Fruit fly (Drosophila melanogaster) whole organism, embryonic: ENCODE data around the gene mei-218.

Experiments
- Aef1 ChIP-seq: fragments of 200-800 bp; sonication (Bioruptor generic); IDR thresholded peaks from 3 replicates; pipeline ENCODE4 v1.3.6; 2022; ENCODE audit warnings: missing biosample characterization, missing genetic modification characterization
- CG11695 ChIP-seq: fragments of 200-800 bp; sonication (Bioruptor generic); IDR thresholded peaks from 3 replicates; pipeline ENCODE4 v1.3.6; 2022; ENCODE audit warnings: missing biosample characterization, missing genetic modification characterization
- CG12659 ChIP-seq: fragments of 200-800 bp; sonication (Bioruptor generic); optimal IDR thresholded peaks from 3 replicates; lab custom pipeline; 2017; ENCODE audit warnings: mild to moderate bottlenecking, missing biosample characterization, missing genetic modification reagents, missing genetic modification characterization
- CG13424 ChIP-seq: fragments of 200-800 bp; sonication (Bioruptor generic); optimal IDR thresholded peaks from 2 replicates; lab custom pipeline; 2019; ENCODE audit warnings: missing biosample characterization, mild to moderate bottlenecking, missing genetic modification characterization, moderate library complexity
- CG13775 ChIP-seq: fragments of 200-800 bp; sonication (Bioruptor generic); optimal IDR thresholded peaks from 3 replicates; lab custom pipeline; 2017; ENCODE audit warnings: missing biosample characterization, mild to moderate bottlenecking, missing genetic modification characterization
- CG14965 ChIP-seq: fragments of 200-800 bp; sonication (Bioruptor generic); optimal IDR thresholded peaks from 2 replicates; lab custom pipeline; 2016; ENCODE audit warnings: missing biosample characterization, missing genetic modification characterization, borderline replicate concordance
- CG1603 ChIP-seq: fragments of 200-800 bp; sonication (Bioruptor generic); optimal IDR thresholded peaks from 2 replicates; lab custom pipeline; 2019; ENCODE audit warnings: missing biosample characterization, mild to moderate bottlenecking, missing genetic modification characterization, moderate library complexity
- CG1792 ChIP-seq: fragments of 200-800 bp; sonication (Bioruptor generic); optimal IDR thresholded peaks from 2 replicates; lab custom pipeline; 2016; ENCODE audit warnings: missing biosample characterization, missing genetic modification characterization
- CG3847 ChIP-seq: fragments of 200-800 bp; sonication (Bioruptor generic); IDR thresholded peaks from 2 replicates; pipeline ENCODE4 v1.3.6; 2022; ENCODE audit warnings: missing biosample characterization, missing genetic modification characterization
- CG3995 ChIP-seq: fragments of 200-800 bp; sonication (Bioruptor generic); optimal IDR thresholded peaks from 3 replicates; lab custom pipeline; 2016; ENCODE audit warnings: missing biosample characterization, missing genetic modification characterization
- CG5180 ChIP-seq: fragments of 200-800 bp; sonication (Bioruptor generic); optimal IDR thresholded peaks from 3 replicates; lab custom pipeline; 2017; ENCODE audit warnings: missing biosample characterization, missing genetic modification characterization, mild to moderate bottlenecking, moderate library complexity, missing genetic modification reagents
- CG6654 ChIP-seq: fragments of 200-800 bp; sonication (Bioruptor generic); optimal IDR thresholded peaks from 2 replicates; lab custom pipeline; 2017; ENCODE audit warnings: missing biosample characterization, mild to moderate bottlenecking, missing genetic modification characterization
- CG7357 ChIP-seq: fragments of 200-800 bp; sonication (Bioruptor generic); IDR thresholded peaks from 3 replicates; pipeline ENCODE4 v1.3.6; 2022; ENCODE audit warnings: missing biosample characterization, missing genetic modification characterization
- CG7745 ChIP-seq: fragments of 200-800 bp; sonication (Bioruptor generic); optimal IDR thresholded peaks from 2 replicates; lab custom pipeline; 2018; ENCODE audit warnings: missing biosample characterization, mild to moderate bottlenecking, missing genetic modification characterization, moderate library complexity
- CkIIα-i1 ChIP-seq: fragments of 200-800 bp; sonication (Bioruptor generic); IDR thresholded peaks from 2 replicates; pipeline ENCODE4 v1.3.6; 2022; ENCODE audit warnings: missing biosample characterization, missing genetic modification characterization
- Dll ChIP-seq: fragments of 200-800 bp; sonication (Bioruptor generic); IDR thresholded peaks from 4 replicates; pipeline ENCODE4 v1.3.6; 2022; ENCODE audit warnings: missing biosample characterization, missing genetic modification characterization; ENCODE audit not compliant: partially characterized antibody
- Fer2 ChIP-seq: fragments of 200-800 bp; sonication (Bioruptor generic); optimal IDR thresholded peaks from 2 replicates; lab custom pipeline; 2018; ENCODE audit warnings: missing biosample characterization, mild to moderate bottlenecking, missing genetic modification characterization, moderate library complexity
- Gug ChIP-seq: fragments of 200-800 bp; sonication (Bioruptor generic); IDR thresholded peaks from 4 replicates; pipeline ENCODE4 v1.3.6; 2022; ENCODE audit warnings: missing biosample characterization, missing genetic modification characterization
- HHEX ChIP-seq: fragments of 200-800 bp; sonication (Bioruptor generic); optimal IDR thresholded peaks from 3 replicates; lab custom pipeline; 2017; ENCODE audit warnings: missing biosample characterization, mild to moderate bottlenecking, missing genetic modification characterization, missing genetic modification reagents
- Hand ChIP-seq: fragments of 200-800 bp; sonication (Bioruptor generic); optimal IDR thresholded peaks from 2 replicates; lab custom pipeline; 2017; ENCODE audit warnings: mild to moderate bottlenecking, missing biosample characterization, missing genetic modification reagents, missing genetic modification characterization
- Hmr ChIP-seq: fragments of 200-800 bp; sonication (Bioruptor generic); optimal IDR thresholded peaks from 3 replicates; lab custom pipeline; 2017; ENCODE audit warnings: mild to moderate bottlenecking, missing biosample characterization, missing genetic modification reagents, missing genetic modification characterization
- Hr51 ChIP-seq, 2 experiments: fragments of 200-800 bp; sonication (Bioruptor generic); optimal IDR thresholded peaks; 2 replicates in 1 of 2; 3 replicates in 1 of 2; lab custom pipeline; 2016 to 2018; ENCODE audit warnings: missing biosample characterization in 2 of 2, missing genetic modification characterization in 2 of 2, mild to moderate bottlenecking in 1 of 2, moderate library complexity in 1 of 2
- MBD-R2 ChIP-seq: fragments of 200-800 bp; sonication (Bioruptor generic); IDR thresholded peaks from 2 replicates; pipeline ENCODE4 v1.3.6; 2022; ENCODE audit warnings: missing biosample characterization, missing genetic modification characterization
- Rx ChIP-seq: fragments of 200-800 bp; sonication (Bioruptor generic); IDR thresholded peaks from 2 replicates; pipeline ENCODE4 v1.3.6; 2022; ENCODE audit warnings: missing biosample characterization, missing genetic modification characterization
- ap ChIP-seq: fragments of 200-800 bp; sonication (Bioruptor generic); IDR thresholded peaks from 2 replicates; pipeline ENCODE4 v1.3.6; 2022; ENCODE audit warnings: missing biosample characterization, missing genetic modification characterization
- br ChIP-seq: fragments of >200 bp; optimal IDR thresholded peaks from 2 replicates; lab custom pipeline; 2017
- croc ChIP-seq: fragments of 200-800 bp; sonication (Bioruptor generic); conservative IDR thresholded peaks from 3 replicates; pipeline ENCODE4 v1.3.6; 2022; ENCODE audit warnings: missing biosample characterization, missing genetic modification characterization
- dati ChIP-seq: fragments of 200-800 bp; sonication (Bioruptor generic); IDR thresholded peaks from 2 replicates; pipeline ENCODE4 v1.3.6; 2022; ENCODE audit warnings: missing biosample characterization, missing genetic modification characterization
- fd64A ChIP-seq: fragments of 200-800 bp; sonication (Bioruptor generic); optimal IDR thresholded peaks from 3 replicates; lab custom pipeline; 2018; ENCODE audit warnings: missing biosample characterization, mild to moderate bottlenecking, missing genetic modification characterization
- gcm ChIP-seq: fragments of 200-800 bp; sonication (Bioruptor generic); optimal IDR thresholded peaks from 2 replicates; lab custom pipeline; 2019; ENCODE audit warnings: missing biosample characterization, mild to moderate bottlenecking, missing genetic modification characterization, moderate library complexity
- gfzf ChIP-seq: fragments of 200-800 bp; sonication (Bioruptor generic); optimal IDR thresholded peaks from 2 replicates; lab custom pipeline; 2016; ENCODE audit warnings: missing biosample characterization, mild to moderate bottlenecking, missing genetic modification characterization, moderate library complexity
- grau ChIP-seq: fragments of 200-800 bp; optimal IDR thresholded peaks from 3 replicates; lab custom pipeline; 2019; ENCODE audit warnings: missing biosample characterization, mild to moderate bottlenecking, missing genetic modification characterization, moderate library complexity
- h ChIP-seq: fragments of >200 bp; optimal IDR thresholded peaks from 2 replicates; lab custom pipeline; 2017
- hb ChIP-seq: fragments of 200-800 bp; sonication (Bioruptor generic); IDR thresholded peaks from 3 replicates; pipeline ENCODE4 v1.3.6; 2022; ENCODE audit warnings: missing biosample characterization, missing genetic modification characterization; ENCODE audit not compliant: partially characterized antibody
- hkb ChIP-seq, 2 experiments: fragments of 200-800 bp in 1 of 2; fragments of >200 bp in 1 of 2; sonication (Bioruptor generic) in 1 of 2; IDR thresholded peaks in 1 of 2; optimal IDR thresholded peaks in 1 of 2; 2 replicates each; pipeline versions ENCODE4 v1.3.6 to Lab custom; 2017 to 2022; ENCODE audit warnings: missing biosample characterization in 1 of 2, missing genetic modification characterization in 1 of 2
- knrl ChIP-seq: fragments of 200-800 bp; sonication (Bioruptor generic); IDR thresholded peaks from 3 replicates; pipeline ENCODE4 v1.3.6; 2022; ENCODE audit warnings: missing biosample characterization, missing genetic modification characterization; ENCODE audit not compliant: partially characterized antibody
- lilli ChIP-seq: fragments of 200-800 bp; sonication (Bioruptor generic); optimal IDR thresholded peaks from 3 replicates; lab custom pipeline; 2016; ENCODE audit warnings: missing biosample characterization, missing genetic modification characterization
- maf-S ChIP-seq: fragments of 200-800 bp; sonication (Bioruptor generic); optimal IDR thresholded peaks from 2 replicates; lab custom pipeline; 2016; ENCODE audit warnings: missing biosample characterization, missing genetic modification characterization
- odd ChIP-seq: fragments of 200-800 bp; sonication (Bioruptor generic); optimal IDR thresholded peaks from 2 replicates; lab custom pipeline; 2017; ENCODE audit warnings: missing biosample characterization, mild to moderate bottlenecking, missing genetic modification characterization
- onecut ChIP-seq: fragments of 200-800 bp; sonication (Bioruptor generic); IDR thresholded peaks from 2 replicates; pipeline ENCODE4 v1.3.6; 2022; ENCODE audit warnings: missing biosample characterization, missing genetic modification characterization
- p53 ChIP-seq: fragments of 200-800 bp; sonication (Bioruptor generic); optimal IDR thresholded peaks from 2 replicates; lab custom pipeline; 2016; ENCODE audit warnings: missing biosample characterization, missing genetic modification characterization
- pfk ChIP-seq: fragments of 200-800 bp; sonication (Bioruptor generic); optimal IDR thresholded peaks from 2 replicates; lab custom pipeline; 2018; ENCODE audit warnings: missing biosample characterization, mild to moderate bottlenecking, missing genetic modification characterization, moderate library complexity
- schlank ChIP-seq: fragments of 200-800 bp; sonication (Bioruptor generic); optimal IDR thresholded peaks from 2 replicates; lab custom pipeline; 2018; ENCODE audit warnings: missing biosample characterization, mild to moderate bottlenecking, missing genetic modification characterization
- sna ChIP-seq: fragments of 200-800 bp; sonication (Bioruptor generic); IDR thresholded peaks from 2 replicates; pipeline ENCODE4 v1.3.6; 2022; ENCODE audit warnings: missing biosample characterization, missing genetic modification characterization; ENCODE audit not compliant: partially characterized antibody
- tap ChIP-seq: fragments of 200-800 bp; optimal IDR thresholded peaks from 3 replicates; lab custom pipeline; 2019; ENCODE audit warnings: missing biosample characterization, mild to moderate bottlenecking, missing genetic modification characterization, moderate library complexity
- tup ChIP-seq: fragments of 200-800 bp; sonication (Bioruptor generic); optimal IDR thresholded peaks from 2 replicates; lab custom pipeline; 2016; ENCODE audit warnings: missing biosample characterization, mild to moderate bottlenecking, missing genetic modification characterization, moderate library complexity
- tx ChIP-seq: fragments of 200-800 bp; sonication (Bioruptor generic); optimal IDR thresholded peaks from 2 replicates; lab custom pipeline; 2016; ENCODE audit warnings: missing biosample characterization, missing genetic modification characterization
- vvl ChIP-seq: fragments of 200-800 bp; sonication (Bioruptor generic); IDR thresholded peaks from 2 replicates; pipeline ENCODE4 v1.3.6; 2022; ENCODE audit warnings: missing biosample characterization, missing genetic modification characterization

The mei-218 gene

DNA sequence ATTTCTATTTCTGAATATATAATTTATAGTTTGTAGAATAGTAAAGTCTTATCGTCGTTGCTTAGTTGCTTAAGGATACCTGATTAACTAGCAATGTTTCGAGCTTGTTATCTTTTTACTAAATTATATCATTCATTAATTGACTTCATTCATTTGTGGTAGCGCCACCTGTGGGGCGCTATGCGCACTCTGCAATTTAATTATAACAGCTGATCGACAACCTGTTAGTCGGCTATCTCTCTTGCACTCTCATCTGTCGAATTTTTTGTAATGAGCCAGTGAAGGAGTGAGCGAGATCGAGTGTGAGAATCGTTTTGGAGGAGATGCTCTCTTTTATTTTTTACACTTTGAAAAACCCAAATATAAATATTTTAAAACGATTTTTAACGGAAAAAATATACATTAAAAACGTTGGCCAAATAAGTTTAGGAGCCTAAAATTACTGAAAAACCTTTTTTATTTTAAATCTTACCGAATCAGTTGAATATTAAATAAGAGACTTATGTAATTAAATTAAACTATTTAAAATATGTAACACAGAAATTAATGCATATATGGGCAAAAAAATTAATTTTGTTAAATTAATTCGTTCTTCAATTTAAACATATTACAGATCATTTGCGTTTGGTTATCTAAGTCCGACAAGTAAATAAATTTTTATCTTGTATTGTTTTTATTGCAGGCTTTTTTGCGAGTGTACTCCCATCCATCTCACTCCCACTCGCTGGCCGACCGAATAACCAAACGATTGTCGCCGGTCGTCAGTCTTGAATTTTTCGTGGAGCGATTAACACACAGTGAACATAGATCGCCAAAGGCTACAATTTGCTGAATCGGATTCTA lies 51.5 kb downstream of the mei-218 start, which contains the start of the genes CG16700 and CG4991 (continued):
- peak; percentile 55 for TF ChIP-seq CG7357 (GFP tag; lab: Robert Waterston, UW)
- TF ChIP-seq CG3995 (GFP tag; lab: Kevin White, UChicago) = peak; percentile 37
- TF ChIP-seq grau = peak; percentile 90
- no peak for TF ChIP-seq CG1603 (tag; lab: Kevin White, UChicago)
- TF ChIP-seq gfzf (GFP tag; lab: Kevin White, UChicago) = no peak
- TF ChIP-seq CG13424 (tag; lab: Kevin White, UChicago) = peak; percentile 90
- TF ChIP-seq Fer2 (tag; lab: Kevin White, UChicago) = peak; percentile 45
- TF ChIP-seq tx (GFP tag; lab: Kevin White, UChicago) = no peak
- TF ChIP-seq lilli (GFP tag; lab: Kevin White, UChicago) = peak; percentile 42
- TF ChIP-seq CG3847 (GFP tag; lab: Robert Waterston, UW) = peak; percentile 71
- peak; percentile 64 for TF ChIP-seq gcm (GFP tag; lab: Kevin White, UChicago)
- TF ChIP-seq onecut = peak; percentile 24; the same call in 1 of the 2 replicates
- peak; percentile 86 for TF ChIP-seq Hmr (GFP tag; lab: Kevin White, UChicago)
- TF ChIP-seq CG12659 (GFP tag; lab: Kevin White, UChicago) = peak; percentile 87
- TF ChIP-seq fd64A (GFP tag; lab: Kevin White, UChicago) = no peak
- no peak for TF ChIP-seq p53 (GFP tag; lab: Kevin White, UChicago)
- TF ChIP-seq CG13775 = peak; percentile 85
- TF ChIP-seq Hand (GFP tag; lab: Kevin White, UChicago) = peak; percentile 67
- TF ChIP-seq CG1792 (GFP tag; lab: Kevin White, UChicago) = no peak
- TF ChIP-seq maf-S (GFP tag; lab: Kevin White, UChicago) = no peak
- no peak for TF ChIP-seq h
- TF ChIP-seq HHEX = peak; percentile 68
- no peak for TF ChIP-seq CkIIα-i1
- TF ChIP-seq br (lab: Kevin White, UChicago) = no peak
- no peak for TF ChIP-seq hkb (optimal IDR thresholded peaks at IDR 0.05; lab: Kevin White, UChicago)
- TF ChIP-seq hkb (GFP tag; IDR thresholded peaks at IDR 0.05; lab: Robert Waterston, UW) = peak; percentile 31; the same call in 1 of the 2 replicates
- peak; percentile 71 for TF ChIP-seq CG5180 (GFP tag; lab: Kevin White, UChicago)
- peak; percentile 70 for TF ChIP-seq vvl
- TF ChIP-seq CG11695 (GFP tag; lab: Robert Waterston, UW) = peak; percentile 74
- peak; percentile 54; the same call in 2 of the 4 replicates for TF ChIP-seq Gug (GFP tag; lab: Robert Waterston, UW)
- no peak for TF ChIP-seq CG7745
- no peak for TF ChIP-seq ap (GFP tag; lab: Robert Waterston, UW)
- no peak for TF ChIP-seq schlank (tag; lab: Kevin White, UChicago)
- TF ChIP-seq odd = peak; percentile 74
- peak; percentile 41 for TF ChIP-seq CG6654 (GFP tag; lab: Kevin White, UChicago)
- peak; percentile 48; the same call in 2 of the 3 replicates for TF ChIP-seq Aef1
- peak; percentile 24; the same call in 1 of the 2 replicates for TF ChIP-seq MBD-R2 (GFP tag; lab: Robert Waterston, UW)
- TF ChIP-seq tap = peak; percentile 65
- TF ChIP-seq Rx (GFP tag; lab: Robert Waterston, UW) = peak; percentile 61
- TF ChIP-seq Dll = no peak
- no peak for TF ChIP-seq sna (GFP tag; lab: Robert Waterston, UW)
- no peak for TF ChIP-seq dati
- TF ChIP-seq tup = no peak
- TF ChIP-seq croc (GFP tag; lab: Robert Waterston, UW) = peak; percentile 65
- TF ChIP-seq knrl (GFP tag; lab: Robert Waterston, UW) = no peak
- peak in 1 of 2 experiments; percentile 89 for TF ChIP-seq Hr51 (GFP tag; optimal IDR thresholded peaks at IDR 0.05; lab: Kevin White, UChicago)
- no peak for TF ChIP-seq pfk (GFP tag; lab: Kevin White, UChicago)
- no peak for TF ChIP-seq hb (GFP tag; lab: Robert Waterston, UW)
- no peak for TF ChIP-seq CG14965 (GFP tag; lab: Kevin White, UChicago)
